Worm (Caenorhabditis elegans): Measurements from ENCODE around the gene Y39B6A.7.

DNA sequence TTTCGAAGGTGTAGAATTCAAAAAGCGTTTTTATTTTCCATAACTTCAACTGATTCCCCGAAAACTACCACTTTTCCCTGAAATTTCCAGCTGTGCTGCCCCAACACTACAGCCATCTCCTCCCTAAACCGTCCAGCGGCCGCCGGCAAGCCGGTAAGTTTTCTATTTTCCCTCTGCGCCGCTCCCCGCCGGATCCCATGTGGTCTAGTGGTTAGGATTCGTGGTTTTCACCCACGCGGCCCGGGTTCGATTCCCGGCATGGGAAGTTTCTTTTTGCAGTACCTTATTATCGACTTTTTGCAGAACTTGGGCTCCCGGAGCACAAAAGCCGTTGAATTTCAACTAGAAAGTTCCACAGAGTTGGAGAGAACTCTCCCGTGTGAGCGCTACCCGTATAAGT is 6.4 kb downstream of the Y39B6A.7 start:
- TF ChIP-seq sox-4 (tag; optimal IDR thresholded peaks at IDR 0.05): no peak
- TF ChIP-seq F13H6.1 (tag; optimal IDR thresholded peaks at IDR 0.05): no peak
- no peak for TF ChIP-seq pha-4 (tag; optimal IDR thresholded peaks at IDR 0.05)
- no peak for TF ChIP-seq unc-86 (tag; optimal IDR thresholded peaks at IDR 0.05)
- no peak for TF ChIP-seq dve-1 (tag; optimal IDR thresholded peaks at IDR 0.05)
